In genomic region chrII:10988575-10988974, ce11 we compare ENCODE assay signal across 5 worm cellular contexts.
TF ChIP-seq lines count a peak whose summit lies in the region.

No protein-coding gene starts in this region.

TF ChIP-seq in whole organism, L1 larva, 84 proteins besides CTCF, POLR2A, EP300 and RAD21:
- TF ChIP-seq fkh-4 (tag; optimal IDR thresholded peaks at IDR 0.05; lab: Kevin White, UChicago; ENCODE audit: borderline replicate concordance), result no peak
- peak; percentile 53 for TF ChIP-seq nhr-85 (tag; lab: Kevin White, UChicago)
- TF ChIP-seq lin-35 (GFP tag; optimal IDR thresholded peaks at IDR 0.05; lab: Kevin White, UChicago), result peak in 1 of 2 experiments; percentile 6
- peak; percentile 74 for TF ChIP-seq blmp-1 (tag; optimal IDR thresholded peaks at IDR 0.05; lab: Kevin White, UChicago)

TF ChIP-seq in whole organism, L3 larva, 47 proteins besides CTCF, POLR2A, EP300 and RAD21:
- peak; percentile 16 for TF ChIP-seq pha-4 (tag; optimal IDR thresholded peaks at IDR 0.05; lab: Kevin White, UChicago)
- TF ChIP-seq sea-2 (GFP tag; optimal IDR thresholded peaks at IDR 0.05; lab: Kevin White, UChicago), result no peak
- no peak for TF ChIP-seq unc-62 (GFP tag; optimal IDR thresholded peaks at IDR 0.05; lab: Kevin White, UChicago)
- TF ChIP-seq nhr-43 (tag; optimal IDR thresholded peaks at IDR 0.05; lab: Kevin White, UChicago; ENCODE audit: poor library complexity, severe bottlenecking), result no peak
- no peak for TF ChIP-seq nhr-77 (tag; optimal IDR thresholded peaks at IDR 0.05; lab: Kevin White, UChicago)

TF ChIP-seq in whole organism, L4 larva, 104 proteins besides CTCF, POLR2A, EP300 and RAD21:
- TF ChIP-seq aha-1 (tag; lab: Kevin White, UChicago) (peak; percentile 53), zip-11 (GFP tag; IDR thresholded peaks at IDR 0.05; lab: Robert Waterston, UW) (no peak), ZK546.5 (tag; optimal IDR thresholded peaks at IDR 0.05; lab: Kevin White, UChicago) (no peak), spr-1 (tag; optimal IDR thresholded peaks at IDR 0.05; lab: Kevin White, UChicago) (no peak), nhr-41 (GFP tag; IDR thresholded peaks at IDR 0.05; lab: Robert Waterston, UW) (no peak), rbr-2 (tag; optimal IDR thresholded peaks at IDR 0.05; lab: Kevin White, UChicago) (no peak), nhr-42 (GFP tag; IDR thresholded peaks at IDR 0.05; lab: Robert Waterston, UW) (no peak), F44E2.7 (GFP tag; IDR thresholded peaks at IDR 0.05; lab: Robert Waterston, UW) (no peak), egl-27 (tag; optimal IDR thresholded peaks at IDR 0.05; lab: Kevin White, UChicago) (no peak), daf-16 (GFP tag; optimal IDR thresholded peaks at IDR 0.05; lab: Kevin White, UChicago) (no peak), daf-16 (tag; optimal IDR thresholded peaks at IDR 0.05; lab: Kevin White, UChicago) (no peak), mep-1 (tag; optimal IDR thresholded peaks at IDR 0.05; lab: Kevin White, UChicago) (no peak), unc-130 (GFP tag; optimal IDR thresholded peaks at IDR 0.05; lab: Kevin White, UChicago) (no peak), dmd-9 (GFP tag; IDR thresholded peaks at IDR 0.05; lab: Robert Waterston, UW) (no peak), mes-2 (tag; optimal IDR thresholded peaks at IDR 0.05; lab: Kevin White, UChicago; ENCODE audit: poor library complexity, severe bottlenecking) (peak; percentile 5), ces-1 (GFP tag; optimal IDR thresholded peaks at IDR 0.05; lab: Kevin White, UChicago) (no peak), nhr-11 (tag; optimal IDR thresholded peaks at IDR 0.05; lab: Kevin White, UChicago) (no peak), skn-1 (tag; optimal IDR thresholded peaks at IDR 0.05; lab: Kevin White, UChicago) (no peak), nhr-6 (tag; optimal IDR thresholded peaks at IDR 0.05; lab: Kevin White, UChicago) (no peak)

TF ChIP-seq in whole organism, late embryonic, 69 proteins besides CTCF, POLR2A, EP300 and RAD21:
- TF ChIP-seq unc-55 (GFP tag; optimal IDR thresholded peaks at IDR 0.05; lab: Kevin White, UChicago), result peak; percentile 91
- no peak for TF ChIP-seq mec-3 (tag; optimal IDR thresholded peaks at IDR 0.05; lab: Kevin White, UChicago; ENCODE audit: borderline replicate concordance)
- no peak for TF ChIP-seq ztf-16 (tag; optimal IDR thresholded peaks at IDR 0.05; lab: Kevin White, UChicago)
- no peak for TF ChIP-seq Y22D7AL.16 (tag; optimal IDR thresholded peaks at IDR 0.05; lab: Kevin White, UChicago)

TF ChIP-seq in whole organism, mixed stage, embryonic, 35 proteins besides CTCF, POLR2A, EP300 and RAD21:
- TF ChIP-seq blmp-1 (tag; optimal IDR thresholded peaks at IDR 0.05; lab: Kevin White, UChicago) (no peak), ceh-83 (GFP tag; optimal IDR thresholded peaks at IDR 0.05; lab: Kevin White, UChicago) (no peak), M03D4.4 (tag; optimal IDR thresholded peaks at IDR 0.05; lab: Kevin White, UChicago) (no peak), hlh-1 (tag; optimal IDR thresholded peaks at IDR 0.05; lab: Kevin White, UChicago) (peak; percentile 36), ham-2 (GFP tag; optimal IDR thresholded peaks at IDR 0.05; lab: Kevin White, UChicago) (no peak), sem-2 (GFP tag; optimal IDR thresholded peaks at IDR 0.05; lab: Kevin White, UChicago) (no peak), sptf-1 (tag; optimal IDR thresholded peaks at IDR 0.05; lab: Kevin White, UChicago) (no peak), ceh-43 (GFP tag; optimal IDR thresholded peaks at IDR 0.05; lab: Kevin White, UChicago) (no peak), nhr-76 (tag; optimal IDR thresholded peaks at IDR 0.05; lab: Kevin White, UChicago) (no peak), pha-4 (tag; optimal IDR thresholded peaks at IDR 0.05; lab: Kevin White, UChicago) (peak; percentile 45), elt-3 (tag; optimal IDR thresholded peaks at IDR 0.05; lab: Kevin White, UChicago) (no peak), mep-1 (tag; optimal IDR thresholded peaks at IDR 0.05; lab: Kevin White, UChicago) (no peak), nhr-28 (tag; optimal IDR thresholded peaks at IDR 0.05; lab: Kevin White, UChicago) (no peak), bed-3 (GFP tag; optimal IDR thresholded peaks at IDR 0.05; lab: Kevin White, UChicago) (no peak), lin-13 (tag; optimal IDR thresholded peaks at IDR 0.05; lab: Kevin White, UChicago) (no peak), zip-8 (tag; optimal IDR thresholded peaks at IDR 0.05; lab: Kevin White, UChicago) (no peak), drap-1 (GFP tag; optimal IDR thresholded peaks at IDR 0.05; lab: Kevin White, UChicago) (no peak), nhr-2 (tag; optimal IDR thresholded peaks at IDR 0.05; lab: Kevin White, UChicago) (peak; percentile 73), unc-62 (GFP tag; optimal IDR thresholded peaks at IDR 0.05; lab: Kevin White, UChicago) (peak; percentile 95), unc-120 (tag; optimal IDR thresholded peaks at IDR 0.05; lab: Kevin White, UChicago; ENCODE audit: poor library complexity, severe bottlenecking) (no peak)

Comparison
In these comparisons a context has a peak if more than half of its experiments do, and no peak if none do; other contexts are left out.
1. Of the 29 proteins assayed by ChIP-seq in both whole organism, L4 larva and whole organism, L1 larva: peak only in whole organism, L4 larva: aha-1; only in whole organism, L1 larva: none; in both: none; in neither: 28.